Fruit fly (Drosophila melanogaster) whole organism: ENCODE measurements around the gene CG9673.

Experiments used
- CG8478 ChIP-seq: fragments of >200 bp; optimal IDR thresholded peaks from 2 replicates; lab custom pipeline; 2018; ENCODE audit warnings: inconsistent platforms
- Dll ChIP-seq: fragments of >200 bp; optimal IDR thresholded peaks from 2 replicates; lab custom pipeline; 2017
- EcR ChIP-seq, 2 experiments: fragments of >200 bp; optimal IDR thresholded peaks; 2 replicates each; lab custom pipeline; 2017; ENCODE audit warnings: missing biosample characterization in 2 of 2, missing genetic modification characterization in 2 of 2, missing genetic modification reagents in 2 of 2
- pan ChIP-seq: fragments of >200 bp; optimal IDR thresholded peaks from 2 replicates; lab custom pipeline; 2017
- psq ChIP-seq: fragments of >200 bp; optimal IDR thresholded peaks from 2 replicates; lab custom pipeline; 2017

DNA sequence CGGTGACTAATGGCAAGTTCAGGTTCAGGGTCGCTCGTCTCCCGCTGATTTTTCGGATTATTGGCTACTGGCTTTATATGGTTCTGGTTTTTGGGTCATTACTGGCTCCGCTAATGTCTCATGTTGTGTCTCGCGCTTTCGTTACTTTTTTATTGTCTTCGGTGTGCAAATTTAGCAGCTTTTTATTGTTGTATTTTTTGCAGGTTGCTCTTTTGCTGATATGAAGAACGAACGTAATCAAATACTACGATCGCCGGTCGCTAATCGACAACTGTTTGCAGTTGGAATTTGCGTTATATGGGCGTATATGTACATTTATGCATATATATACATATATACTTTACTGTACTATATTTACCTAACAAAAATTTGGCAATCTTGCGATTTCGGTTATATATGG is 20.9 kb upstream of the CG9673 start:
- TF ChIP-seq CG8478: no peak
- TF ChIP-seq psq (lab: Kevin White, UChicago): no peak
- TF ChIP-seq pan (lab: Kevin White, UChicago): no peak
- no peak for TF ChIP-seq EcR (GFP tag; optimal IDR thresholded peaks at IDR 0.05; lab: Kevin White, UChicago)
- no peak for TF ChIP-seq Dll (lab: Kevin White, UChicago)
